Fruit fly (Drosophila melanogaster): Measurements from ENCODE around the gene CG6763.

DNA sequence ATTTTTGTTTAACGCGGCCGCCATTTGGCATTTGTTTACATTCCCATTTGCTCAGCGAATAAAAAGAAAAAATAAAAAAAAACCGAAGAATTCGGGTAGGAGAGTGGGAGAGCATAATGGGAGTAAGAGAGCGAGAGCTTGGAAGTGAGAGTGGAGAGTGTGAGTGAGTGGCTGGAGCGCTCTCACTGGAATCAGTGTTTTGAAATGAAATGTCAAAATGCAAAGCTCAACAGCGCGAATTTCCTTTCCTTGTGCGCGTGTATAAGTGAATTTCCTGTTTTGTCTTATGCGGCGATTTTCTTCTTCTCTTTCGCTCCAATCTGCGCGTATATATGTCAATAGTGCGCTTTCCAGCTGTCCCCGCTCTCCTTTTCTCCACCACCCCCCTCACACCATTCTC, 44.8 kb upstream of the CG6763 start:
- no peak for TF ChIP-seq OdsH (GFP tag; optimal IDR thresholded peaks at IDR 0.05)
- no peak for TF ChIP-seq Hr83 (GFP tag; optimal IDR thresholded peaks at IDR 0.05; ENCODE audit: poor library complexity, severe bottlenecking)
- no peak for TF ChIP-seq dsf (GFP tag; optimal IDR thresholded peaks at IDR 0.05; ENCODE audit: borderline replicate concordance)
- TF ChIP-seq foxo (GFP tag; optimal IDR thresholded peaks at IDR 0.05): no peak

Measured in whole organism, wandering third instar larva.